Fruit fly (Drosophila melanogaster): Measurements from ENCODE around the gene Mur11Da.

The Mur11Da gene

dm6 chrX:12939951-12940350, 27.7 kb upstream of the Mur11Da start (continued):
- no peak for TF ChIP-seq Hr38 (GFP tag; optimal IDR thresholded peaks at IDR 0.05)
- no peak for TF ChIP-seq CG7368 (GFP tag; optimal IDR thresholded peaks at IDR 0.05)
- peak; percentile 17 for TF ChIP-seq lz (GFP tag; optimal IDR thresholded peaks at IDR 0.05)
- peak; percentile 23 for TF ChIP-seq CG3032 (tag; optimal IDR thresholded peaks at IDR 0.05)
- no peak for TF ChIP-seq eg (GFP tag; IDR thresholded peaks at IDR 0.05)
- TF ChIP-seq CG10631 (GFP tag; optimal IDR thresholded peaks at IDR 0.05), result no peak
- TF ChIP-seq CG6163 (GFP tag; IDR thresholded peaks at IDR 0.05), result no peak; the same call in 2 of the 3 replicates
- TF ChIP-seq Eip75B (GFP tag; optimal IDR thresholded peaks at IDR 0.05), result no peak
- peak; percentile 0 for TF ChIP-seq Sox14 (GFP tag; optimal IDR thresholded peaks at IDR 0.05)
- TF ChIP-seq CG8632 (GFP tag; optimal IDR thresholded peaks at IDR 0.05), result no peak
- no peak for TF ChIP-seq CG32006 (GFP tag; optimal IDR thresholded peaks at IDR 0.05)
- TF ChIP-seq CG6276 (GFP tag; optimal IDR thresholded peaks at IDR 0.05), result no peak
- TF ChIP-seq ss (GFP tag; optimal IDR thresholded peaks at IDR 0.05), result peak in 1 of 2 experiments; percentile 4
- TF ChIP-seq CG6854 (GFP tag; optimal IDR thresholded peaks at IDR 0.05), result no peak
- TF ChIP-seq Lpt (GFP tag; optimal IDR thresholded peaks at IDR 0.05), result no peak
- TF ChIP-seq CG16779 (tag; optimal IDR thresholded peaks at IDR 0.05), result no peak

- TF ChIP-seq svp (GFP tag), result peak; percentile 20
- no peak for TF ChIP-seq Eip93F (GFP tag; optimal IDR thresholded peaks at IDR 0.05)
These were observed 27.3 kb upstream of the Mur11Da start for dm6 chrX:12940396-12940795.

dm6 chrX:12947670-12948069, 20.0 kb upstream of the Mur11Da start:
- TF ChIP-seq CG3919 (GFP tag; optimal IDR thresholded peaks at IDR 0.05) (no peak), CG7368 (GFP tag; optimal IDR thresholded peaks at IDR 0.05) (no peak), vri (GFP tag; optimal IDR thresholded peaks at IDR 0.05) (no peak), Ets96B (tag; optimal IDR thresholded peaks at IDR 0.05) (no peak), Sox15 (GFP tag; optimal IDR thresholded peaks at IDR 0.05) (no peak), CG16779 (tag; optimal IDR thresholded peaks at IDR 0.05) (no peak), OdsH (GFP tag; optimal IDR thresholded peaks at IDR 0.05) (no peak), eg (GFP tag; IDR thresholded peaks at IDR 0.05) (no peak), CG6792 (GFP tag; optimal IDR thresholded peaks at IDR 0.05) (no peak), CG32006 (GFP tag; optimal IDR thresholded peaks at IDR 0.05) (no peak), topi (GFP tag; optimal IDR thresholded peaks at IDR 0.05) (no peak), CG6854 (GFP tag; optimal IDR thresholded peaks at IDR 0.05) (no peak), CG1621 (tag; optimal IDR thresholded peaks at IDR 0.05) (no peak), CG8632 (GFP tag; optimal IDR thresholded peaks at IDR 0.05) (no peak), cyc (GFP tag; optimal IDR thresholded peaks at IDR 0.05) (no peak), CG6276 (GFP tag; optimal IDR thresholded peaks at IDR 0.05) (no peak), Lpt (GFP tag; optimal IDR thresholded peaks at IDR 0.05) (no peak), achi (GFP tag; optimal IDR thresholded peaks at IDR 0.05) (no peak), Smox (GFP tag; optimal IDR thresholded peaks at IDR 0.05) (no peak)

dm6 chrX:12957412-12957895, 10.2 kb upstream of the Mur11Da start, which contains the start of gene hec:
TSS of gene hec (minus strand) at chrX:12957462.
- TF ChIP-seq eg (GFP tag; IDR thresholded peaks at IDR 0.05) (no peak), Eip78C (GFP tag) (peak; percentile 48), Smox (GFP tag; optimal IDR thresholded peaks at IDR 0.05) (no peak), Ets96B (tag; optimal IDR thresholded peaks at IDR 0.05) (no peak), pdm3 (GFP tag; optimal IDR thresholded peaks at IDR 0.05) (no peak), CG32006 (GFP tag; optimal IDR thresholded peaks at IDR 0.05) (peak; percentile 21), CG9139 (GFP tag; optimal IDR thresholded peaks at IDR 0.05) (no peak), CG4318 (GFP tag; optimal IDR thresholded peaks at IDR 0.05) (no peak), CG1621 (tag; optimal IDR thresholded peaks at IDR 0.05) (no peak), Met (GFP tag; optimal IDR thresholded peaks at IDR 0.05) (no peak), CG11902 (GFP tag; optimal IDR thresholded peaks at IDR 0.05) (no peak), svp (GFP tag) (peak; percentile 22), net (GFP tag; optimal IDR thresholded peaks at IDR 0.05) (no peak), Sox15 (GFP tag; optimal IDR thresholded peaks at IDR 0.05) (no peak), vri (GFP tag; optimal IDR thresholded peaks at IDR 0.05) (no peak), CG10669 (GFP tag; optimal IDR thresholded peaks at IDR 0.05) (no peak), spab (GFP tag; optimal IDR thresholded peaks at IDR 0.05) (no peak), OdsH (GFP tag; optimal IDR thresholded peaks at IDR 0.05) (no peak), Ets21C (GFP tag; optimal IDR thresholded peaks at IDR 0.05) (no peak), lz (GFP tag; optimal IDR thresholded peaks at IDR 0.05) (no peak), CG7368 (GFP tag; optimal IDR thresholded peaks at IDR 0.05) (no peak), Blimp-1 (GFP tag; optimal IDR thresholded peaks at IDR 0.05) (no peak), Hr4 (GFP tag; optimal IDR thresholded peaks at IDR 0.05) (no peak), CG6808 (GFP tag; optimal IDR thresholded peaks at IDR 0.05) (no peak), CG6276 (GFP tag; optimal IDR thresholded peaks at IDR 0.05) (no peak), salr (GFP tag; optimal IDR thresholded peaks at IDR 0.05) (no peak)

Data from whole organism, prepupa.